Fruit fly (Drosophila melanogaster) whole organism, pupa: ENCODE results near the gene CG4467.

Experiments used
- CG10348 ChIP-seq: fragments of 200-800 bp; sonication (Bioruptor generic); IDR thresholded peaks from 2 replicates; pipeline ENCODE4 v1.3.6; 2022; ENCODE audit warnings: missing biosample characterization, missing genetic modification characterization
- CG12605 ChIP-seq: fragments of 200-800 bp; sonication (Bioruptor generic); IDR thresholded peaks from 2 replicates; pipeline ENCODE4 v1.3.6; 2022; ENCODE audit warnings: missing biosample characterization, missing genetic modification characterization
- CG13204 ChIP-seq: fragments of 200-800 bp; sonication (Bioruptor generic); optimal IDR thresholded peaks from 2 replicates; lab custom pipeline; 2018; ENCODE audit warnings: missing biosample characterization, mild to moderate bottlenecking, missing genetic modification characterization, moderate library complexity
- CG14655 ChIP-seq: fragments of 200-800 bp; sonication (Bioruptor generic); optimal IDR thresholded peaks from 3 replicates; lab custom pipeline; 2017; ENCODE audit warnings: mild to moderate bottlenecking, missing biosample characterization, missing genetic modification reagents, missing genetic modification characterization
- CG15710 ChIP-seq: fragments of 200-800 bp; sonication (Bioruptor generic); optimal IDR thresholded peaks from 2 replicates; lab custom pipeline; 2018; ENCODE audit warnings: missing biosample characterization, mild to moderate bottlenecking, missing genetic modification characterization, moderate library complexity
- CG17806 ChIP-seq: fragments of 200-800 bp; sonication (Bioruptor generic); optimal IDR thresholded peaks from 2 replicates; lab custom pipeline; 2018; ENCODE audit warnings: missing biosample characterization, mild to moderate bottlenecking, missing genetic modification characterization, moderate library complexity
- CG32121 ChIP-seq: fragments of 200-800 bp; sonication (Bioruptor generic); IDR thresholded peaks from 2 replicates; pipeline ENCODE4 v1.3.6; 2022; ENCODE audit warnings: missing biosample characterization, missing genetic modification characterization
- CG34367 ChIP-seq: fragments of 200-800 bp; sonication (Bioruptor generic); optimal IDR thresholded peaks from 2 replicates; lab custom pipeline; 2018; ENCODE audit warnings: missing biosample characterization, mild to moderate bottlenecking, missing genetic modification characterization
- CG4496 ChIP-seq: fragments of 200-800 bp; sonication (Bioruptor generic); IDR thresholded peaks from 3 replicates; pipeline ENCODE4 v1.3.6; 2022; ENCODE audit warnings: missing biosample characterization, missing genetic modification characterization
- CG8159 ChIP-seq: fragments of 200-800 bp; sonication (Bioruptor generic); optimal IDR thresholded peaks from 3 replicates; lab custom pipeline; 2018; ENCODE audit warnings: missing biosample characterization, mild to moderate bottlenecking, missing genetic modification characterization, moderate library complexity
- CG8301 ChIP-seq: fragments of 200-800 bp; sonication (Bioruptor generic); optimal IDR thresholded peaks from 2 replicates; lab custom pipeline; 2018; ENCODE audit warnings: missing biosample characterization, mild to moderate bottlenecking, missing genetic modification characterization
- CG9948 ChIP-seq: fragments of 200-800 bp; sonication (Bioruptor generic); optimal IDR thresholded peaks from 2 replicates; lab custom pipeline; 2018; ENCODE audit warnings: missing biosample characterization, mild to moderate bottlenecking, missing genetic modification characterization, moderate library complexity
- D1 ChIP-seq: fragments of 200-800 bp; sonication (Bioruptor generic); optimal IDR thresholded peaks from 2 replicates; lab custom pipeline; 2018; ENCODE audit warnings: missing biosample characterization, mild to moderate bottlenecking, missing genetic modification characterization, moderate library complexity
- EcR ChIP-seq: fragments of 200-800 bp; sonication (Bioruptor generic); optimal IDR thresholded peaks from 3 replicates; lab custom pipeline; 2019; ENCODE audit warnings: missing biosample characterization, missing genetic modification characterization, mild to moderate bottlenecking, moderate library complexity, missing genetic modification reagents
- Ets98B ChIP-seq: fragments of 200-800 bp; sonication (Bioruptor generic); IDR thresholded peaks from 2 replicates; pipeline ENCODE4 v1.3.6; 2022; ENCODE audit warnings: missing biosample characterization, missing genetic modification characterization
- Pif1A ChIP-seq: fragments of 200-800 bp; sonication (Bioruptor generic); optimal IDR thresholded peaks from 3 replicates; lab custom pipeline; 2016; ENCODE audit warnings: missing biosample characterization, missing genetic modification characterization
- Pif1B ChIP-seq: fragments of 200-800 bp; sonication (Bioruptor generic); optimal IDR thresholded peaks from 3 replicates; lab custom pipeline; 2016; ENCODE audit warnings: missing biosample characterization, missing genetic modification characterization
- Snoo ChIP-seq: fragments of 200-800 bp; sonication (Bioruptor generic); optimal IDR thresholded peaks from 3 replicates; lab custom pipeline; 2017; ENCODE audit warnings: missing biosample characterization, mild to moderate bottlenecking, missing genetic modification characterization, inconsistent platforms
- fd96Ca ChIP-seq: fragments of 200-800 bp; sonication (Bioruptor generic); IDR thresholded peaks from 3 replicates; pipeline ENCODE4 v1.3.6; 2022; ENCODE audit warnings: missing biosample characterization, missing genetic modification characterization
- gl ChIP-seq: fragments of 200-800 bp; sonication (Bioruptor generic); optimal IDR thresholded peaks from 2 replicates; lab custom pipeline; 2018; ENCODE audit warnings: missing biosample characterization, mild to moderate bottlenecking, missing genetic modification characterization
- rn ChIP-seq: fragments of 200-800 bp; sonication (Bioruptor generic); IDR thresholded peaks from 2 replicates; pipeline ENCODE4 v1.3.6; 2022; ENCODE audit warnings: missing biosample characterization, missing genetic modification characterization

Gene CG4467

DNA sequence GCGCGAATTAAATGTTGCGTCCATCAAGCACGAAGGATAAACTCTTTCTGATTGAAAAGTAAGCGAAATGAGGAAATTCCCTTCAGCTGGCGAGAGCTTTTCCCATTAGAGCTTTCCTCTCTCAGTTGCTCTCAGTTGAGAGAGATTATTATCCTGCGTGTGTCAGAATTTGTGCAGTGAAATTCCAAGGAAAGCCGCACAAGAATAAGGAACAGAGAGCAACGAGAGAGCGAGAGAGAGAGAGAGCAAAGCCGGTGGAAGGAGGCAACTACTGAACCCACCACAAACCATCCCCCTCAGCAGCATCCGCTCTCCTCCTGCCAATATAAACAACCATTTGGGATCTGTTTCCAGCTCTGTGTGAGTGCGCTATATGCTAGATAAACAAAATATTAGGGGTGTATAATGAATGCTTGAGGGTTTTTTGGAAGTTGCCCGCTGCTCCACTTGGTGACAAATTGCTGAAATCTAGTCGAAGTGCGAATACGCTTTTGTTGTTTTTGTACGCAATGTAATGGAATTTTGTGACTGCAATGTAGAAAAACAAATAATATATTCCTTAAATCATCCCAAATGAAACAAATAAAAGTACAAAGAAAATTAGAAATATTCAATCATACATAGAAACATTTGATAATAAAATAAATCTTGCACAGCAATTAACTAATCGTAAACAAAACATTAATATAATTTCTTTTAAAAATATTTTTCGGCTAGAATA, at the start of gene CG4467:
Gene CG4467 (minus strand): TSS at position 51 of the 721 bp plus-strand sequence.
- TF ChIP-seq CG32121 (no peak), CG4496 (GFP tag; lab: Robert Waterston, UW) (no peak), Ets98B (peak; percentile 21; the same call in 1 of the 2 replicates), CG10348 (GFP tag; lab: Robert Waterston, UW) (no peak)

DNA sequence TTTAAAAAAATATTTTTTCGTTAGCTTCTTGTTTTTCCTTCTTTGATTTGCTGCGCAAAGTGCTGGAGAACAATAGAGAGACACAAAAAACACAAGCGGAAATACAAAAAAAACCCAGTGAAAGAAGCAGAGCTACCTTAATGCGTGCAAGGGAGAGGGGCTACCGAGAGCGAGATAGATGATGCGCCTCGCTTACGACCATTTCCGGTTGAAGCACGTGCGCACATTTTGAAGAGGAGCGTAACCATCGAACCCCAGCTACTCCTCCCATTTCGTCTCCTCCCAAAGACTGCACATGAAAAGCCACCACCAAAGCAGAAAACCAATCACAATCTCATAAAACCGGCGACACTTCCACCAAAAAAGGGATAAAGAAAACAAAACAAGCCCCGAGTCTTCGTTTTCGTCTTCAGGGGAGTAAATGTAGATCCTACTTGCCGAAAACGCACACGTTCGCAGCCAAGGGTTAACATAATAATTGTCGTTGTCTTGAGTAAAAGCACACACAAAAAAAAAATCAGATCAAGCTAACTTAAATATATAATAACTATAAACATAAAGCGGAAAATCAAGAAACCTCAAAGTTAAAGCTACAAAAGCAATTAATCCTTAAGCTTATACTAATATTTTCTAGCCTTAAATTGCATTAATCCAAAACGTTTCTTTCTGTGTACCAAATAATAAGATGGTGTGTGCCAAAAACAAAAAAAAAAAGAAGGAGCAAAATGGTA, 48.6 kb upstream of the CG4467 start:
- TF ChIP-seq CG9948 (tag; lab: Kevin White, UChicago) (no peak), CG4496 (GFP tag; lab: Robert Waterston, UW) (no peak), Pif1B (no peak), CG17806 (tag; lab: Kevin White, UChicago) (no peak), Snoo (tag; lab: Kevin White, UChicago) (peak; percentile 28), Pif1A (no peak), CG8159 (tag; lab: Kevin White, UChicago) (peak; percentile 18), CG15710 (tag; lab: Kevin White, UChicago) (peak; percentile 6), fd96Ca (GFP tag; lab: Robert Waterston, UW) (no peak), D1 (tag; lab: Kevin White, UChicago) (no peak), CG10348 (GFP tag; lab: Robert Waterston, UW) (no peak), rn (GFP tag; lab: Robert Waterston, UW) (no peak), CG8301 (tag; lab: Kevin White, UChicago) (no peak), CG32121 (no peak), CG12605 (GFP tag; lab: Robert Waterston, UW) (no peak), CG34367 (no peak), CG13204 (GFP tag; lab: Kevin White, UChicago) (no peak), EcR (no peak), gl (tag; lab: Kevin White, UChicago) (no peak), Ets98B (no peak), CG14655 (GFP tag; lab: Kevin White, UChicago) (peak; percentile 25)

dm6 chr3R:23296146-23296545, 47.4 kb upstream of the CG4467 start:
- TF ChIP-seq CG15710 (tag; lab: Kevin White, UChicago) (no peak), CG12605 (GFP tag; lab: Robert Waterston, UW) (0 out of 2 replicates have a peak, but pooled peaks have one; percentile 13)

DNA sequence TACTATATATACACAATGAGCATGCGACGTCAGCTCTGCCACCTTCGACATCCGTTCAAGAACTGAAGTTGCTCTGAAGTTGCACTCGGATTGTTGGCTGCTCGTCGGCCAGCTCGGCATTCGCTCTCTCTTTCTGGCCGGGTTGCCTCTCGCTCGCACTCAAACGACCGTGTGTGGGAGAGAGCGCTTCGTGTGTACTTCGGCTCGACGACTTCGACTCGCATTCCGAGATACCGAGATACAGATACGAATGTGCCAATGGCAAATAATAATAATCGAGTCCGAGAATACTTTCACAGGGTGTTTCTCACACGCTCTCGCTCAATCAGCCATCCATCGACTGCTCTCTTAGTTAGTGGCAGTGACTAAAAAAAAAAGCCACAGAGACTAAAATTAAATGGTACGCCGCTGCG, 46.7 kb upstream of the CG4467 start:
- TF ChIP-seq CG4496 (GFP tag; lab: Robert Waterston, UW) = peak; percentile 94
- peak; percentile 49 for TF ChIP-seq CG8301 (tag; lab: Kevin White, UChicago)
- peak; percentile 50 for TF ChIP-seq CG8159 (tag; lab: Kevin White, UChicago)
- peak; percentile 81 for TF ChIP-seq Pif1A
- TF ChIP-seq Snoo (tag; lab: Kevin White, UChicago) = peak; percentile 64
- peak; percentile 20 for TF ChIP-seq D1 (tag; lab: Kevin White, UChicago)
- peak; percentile 75 for TF ChIP-seq CG12605 (GFP tag; lab: Robert Waterston, UW)
- TF ChIP-seq CG10348 (GFP tag; lab: Robert Waterston, UW) = no peak
- peak; percentile 60 for TF ChIP-seq EcR
- TF ChIP-seq CG13204 (GFP tag; lab: Kevin White, UChicago) = peak; percentile 65
- peak; percentile 82 for TF ChIP-seq CG32121
- TF ChIP-seq rn (GFP tag; lab: Robert Waterston, UW) = 0 out of 2 replicates have a peak, but pooled peaks have one; percentile 14
- TF ChIP-seq fd96Ca (GFP tag; lab: Robert Waterston, UW) = peak; percentile 77; the same call in 2 of the 3 replicates
- peak; percentile 59 for TF ChIP-seq CG34367
- peak; percentile 35 for TF ChIP-seq CG9948 (tag; lab: Kevin White, UChicago)
- TF ChIP-seq gl (tag; lab: Kevin White, UChicago) = peak; percentile 80
- TF ChIP-seq CG15710 (tag; lab: Kevin White, UChicago) = peak; percentile 37
- TF ChIP-seq Pif1B = peak; percentile 65
- TF ChIP-seq CG17806 (tag; lab: Kevin White, UChicago) = peak; percentile 42
- TF ChIP-seq CG14655 (GFP tag; lab: Kevin White, UChicago) = peak; percentile 58
- peak; percentile 81 for TF ChIP-seq Ets98B

DNA sequence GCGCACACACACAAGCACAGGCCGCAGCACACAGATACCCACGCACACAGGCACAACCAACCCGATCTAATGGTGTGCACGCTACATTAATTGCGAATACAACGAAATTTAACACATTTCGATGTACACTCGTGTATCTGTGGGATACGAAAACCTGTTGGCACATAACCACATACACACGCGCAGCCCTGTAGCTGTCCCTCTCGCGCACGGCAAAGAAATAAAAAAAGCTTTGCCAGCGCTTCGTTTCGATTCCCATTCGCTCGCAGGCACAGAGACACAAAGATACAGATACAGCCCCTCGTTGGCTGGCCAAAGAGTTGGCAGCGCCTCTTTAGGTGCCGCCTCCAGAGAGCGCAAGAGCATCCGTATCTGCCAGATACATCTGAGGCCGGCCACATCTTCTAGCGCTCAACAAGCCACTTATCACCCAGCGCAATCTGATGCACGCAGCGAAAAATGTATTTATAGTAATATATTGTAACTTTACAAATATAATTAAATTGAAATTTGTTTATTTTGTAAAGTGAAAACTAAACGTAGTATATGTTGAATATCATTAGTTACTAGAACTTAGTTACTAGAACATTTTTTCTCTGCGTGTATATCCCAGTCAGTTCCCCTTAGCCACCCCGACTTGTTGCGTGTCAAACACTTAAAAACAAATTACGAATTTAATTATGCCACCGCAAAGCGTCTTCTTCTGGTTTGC, 44.5 kb upstream of the CG4467 start:
- TF ChIP-seq CG14655 (GFP tag; lab: Kevin White, UChicago) (peak; percentile 64), CG8301 (tag; lab: Kevin White, UChicago) (peak; percentile 55), CG4496 (GFP tag; lab: Robert Waterston, UW) (peak; percentile 84), D1 (tag; lab: Kevin White, UChicago) (no peak), Snoo (tag; lab: Kevin White, UChicago) (peak; percentile 54), fd96Ca (GFP tag; lab: Robert Waterston, UW) (peak; percentile 78), CG10348 (GFP tag; lab: Robert Waterston, UW) (no peak), CG17806 (tag; lab: Kevin White, UChicago) (peak; percentile 47), EcR (no peak), Pif1A (peak; percentile 48), CG32121 (peak; percentile 80), CG15710 (tag; lab: Kevin White, UChicago) (peak; percentile 57), Pif1B (peak; percentile 67), CG34367 (peak; percentile 54), CG9948 (tag; lab: Kevin White, UChicago) (peak; percentile 57), CG8159 (tag; lab: Kevin White, UChicago) (peak; percentile 42), CG13204 (GFP tag; lab: Kevin White, UChicago) (peak; percentile 56), gl (tag; lab: Kevin White, UChicago) (peak; percentile 78), rn (GFP tag; lab: Robert Waterston, UW) (no peak), CG12605 (GFP tag; lab: Robert Waterston, UW) (peak; percentile 61), Ets98B (peak; percentile 80)
- TF ChIP-seq, all 21 proteins: peak for 17
